Worm (Caenorhabditis elegans): ENCODE results near the gene C44C10.7.

DNA sequence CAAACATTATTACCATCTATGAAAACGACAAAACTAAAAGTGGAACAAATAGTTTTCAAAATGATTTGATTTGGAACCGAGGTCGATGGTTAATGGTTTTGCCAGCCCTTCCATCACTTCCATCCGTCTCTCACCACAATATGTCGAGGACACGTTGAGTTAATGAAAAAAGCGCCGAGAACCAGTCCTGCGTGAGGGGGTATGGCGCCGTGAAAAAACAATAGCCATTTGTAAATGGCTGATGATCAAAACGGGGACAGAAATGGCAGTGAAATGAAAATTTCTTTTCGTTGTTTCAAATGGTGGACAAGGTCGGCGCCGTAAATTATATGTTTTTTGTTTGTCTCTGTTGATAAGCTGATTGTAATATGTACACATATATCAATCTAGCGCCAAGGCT is 32.0 kb upstream of the C44C10.7 start:
- TF ChIP-seq him-1 (tag; optimal IDR thresholded peaks at IDR 0.05): no peak
- TF ChIP-seq dao-5 (tag; optimal IDR thresholded peaks at IDR 0.05): no peak
- no peak for TF ChIP-seq W03F9.2 (tag; optimal IDR thresholded peaks at IDR 0.05)
